Fruit fly (Drosophila melanogaster) whole organism, prepupa: ENCODE data around the gene CG33306.

ENCODE experiments used
- Blimp-1 ChIP-seq: fragments of 200-800 bp; sonication (Bioruptor generic); optimal IDR thresholded peaks from 3 replicates; lab custom pipeline; 2017; ENCODE audit warnings: missing biosample characterization, missing genetic modification characterization, mild to moderate bottlenecking, moderate library complexity, missing genetic modification reagents
- CG10631 ChIP-seq: fragments of 200-800 bp; sonication (Bioruptor generic); optimal IDR thresholded peaks from 2 replicates; lab custom pipeline; 2016; ENCODE audit warnings: missing biosample characterization, missing genetic modification characterization
- CG10669 ChIP-seq: fragments of 200-800 bp; sonication (Bioruptor generic); optimal IDR thresholded peaks from 3 replicates; lab custom pipeline; 2018; ENCODE audit warnings: missing biosample characterization, mild to moderate bottlenecking, missing genetic modification characterization, moderate library complexity
- CG11762 ChIP-seq: fragments of 200-800 bp; sonication (Bioruptor generic); optimal IDR thresholded peaks from 3 replicates; lab custom pipeline; 2016; ENCODE audit warnings: missing biosample characterization, missing genetic modification characterization; ENCODE audit not compliant: insufficient read depth
- CG11902 ChIP-seq: fragments of 200-800 bp; sonication (Bioruptor generic); optimal IDR thresholded peaks from 3 replicates; lab custom pipeline; 2016; ENCODE audit warnings: missing biosample characterization, missing genetic modification characterization
- CG15336 ChIP-seq: fragments of 200-800 bp; sonication (Bioruptor generic); IDR thresholded peaks from 2 replicates; pipeline ENCODE4 v1.3.6; 2022; ENCODE audit warnings: missing biosample characterization, missing genetic modification characterization
- CG1621 ChIP-seq: fragments of 200-800 bp; sonication (Bioruptor generic); optimal IDR thresholded peaks from 3 replicates; lab custom pipeline; 2018; ENCODE audit warnings: missing biosample characterization, mild to moderate bottlenecking, missing genetic modification characterization
- CG16779 ChIP-seq: fragments of 200-800 bp; sonication (Bioruptor generic); optimal IDR thresholded peaks from 3 replicates; lab custom pipeline; 2017; ENCODE audit warnings: missing biosample characterization, mild to moderate bottlenecking, missing genetic modification characterization
- CG3032 ChIP-seq: fragments of 200-800 bp; optimal IDR thresholded peaks from 2 replicates; lab custom pipeline; 2019; ENCODE audit warnings: missing biosample characterization, mild to moderate bottlenecking, missing genetic modification characterization, moderate library complexity
- CG31627 ChIP-seq: fragments of 200-800 bp; sonication (Bioruptor generic); optimal IDR thresholded peaks from 3 replicates; lab custom pipeline; 2016; ENCODE audit warnings: missing biosample characterization, missing genetic modification characterization
- CG32006 ChIP-seq: fragments of 200-800 bp; sonication (Bioruptor generic); optimal IDR thresholded peaks from 3 replicates; lab custom pipeline; 2017; ENCODE audit warnings: missing biosample characterization, mild to moderate bottlenecking, missing genetic modification characterization
- CG34406 ChIP-seq: fragments of 200-800 bp; sonication (Bioruptor generic); optimal IDR thresholded peaks from 3 replicates; lab custom pipeline; 2016; ENCODE audit warnings: missing biosample characterization, missing genetic modification characterization
- CG4318 ChIP-seq: fragments of 200-800 bp; sonication (Bioruptor generic); optimal IDR thresholded peaks from 3 replicates; lab custom pipeline; 2017; ENCODE audit warnings: missing biosample characterization, mild to moderate bottlenecking, missing genetic modification characterization
- CG6163 ChIP-seq: fragments of 200-800 bp; sonication (Bioruptor generic); IDR thresholded peaks from 3 replicates; pipeline ENCODE4 v1.3.6; 2022; ENCODE audit warnings: missing biosample characterization, missing genetic modification characterization
- CG6276 ChIP-seq: fragments of 200-800 bp; sonication (Bioruptor generic); optimal IDR thresholded peaks from 2 replicates; lab custom pipeline; 2017; ENCODE audit warnings: missing biosample characterization, mild to moderate bottlenecking, missing genetic modification characterization
- CG6792 ChIP-seq: fragments of 200-800 bp; sonication (Bioruptor generic); optimal IDR thresholded peaks from 3 replicates; lab custom pipeline; 2016; ENCODE audit warnings: missing biosample characterization, missing genetic modification characterization
- CG6808 ChIP-seq: fragments of 200-800 bp; sonication (Bioruptor generic); optimal IDR thresholded peaks from 3 replicates; lab custom pipeline; 2017; ENCODE audit warnings: missing biosample characterization, missing genetic modification characterization, mild to moderate bottlenecking, moderate library complexity, missing genetic modification reagents
- CG7368 ChIP-seq: fragments of 200-800 bp; sonication (Bioruptor generic); optimal IDR thresholded peaks from 3 replicates; lab custom pipeline; 2016; ENCODE audit warnings: missing biosample characterization, missing genetic modification characterization
- CG8119 ChIP-seq: fragments of 200-800 bp; sonication (Bioruptor generic); IDR thresholded peaks from 3 replicates; pipeline ENCODE4 v1.3.6; 2022; ENCODE audit warnings: missing biosample characterization, missing genetic modification characterization
- CG8319 ChIP-seq: fragments of 200-800 bp; sonication (Bioruptor generic); optimal IDR thresholded peaks from 3 replicates; lab custom pipeline; 2016; ENCODE audit warnings: missing biosample characterization, missing genetic modification characterization
- CG8632 ChIP-seq: fragments of 200-800 bp; sonication (Bioruptor generic); optimal IDR thresholded peaks from 3 replicates; lab custom pipeline; 2016; ENCODE audit warnings: missing biosample characterization, missing genetic modification characterization
- CG9139 ChIP-seq: fragments of 200-800 bp; sonication (Bioruptor generic); optimal IDR thresholded peaks from 3 replicates; lab custom pipeline; 2017; ENCODE audit warnings: missing biosample characterization, mild to moderate bottlenecking, missing genetic modification characterization
- Eip75B ChIP-seq: fragments of 200-800 bp; sonication (Bioruptor generic); optimal IDR thresholded peaks from 3 replicates; lab custom pipeline; 2016; ENCODE audit warnings: missing biosample characterization, missing genetic modification characterization
- Eip78C ChIP-seq: fragments of 200-800 bp; sonication (Bioruptor generic); peaks from one replicate; lab custom pipeline; 2016; ENCODE audit warnings: missing biosample characterization, missing genetic modification characterization
- Eip93F ChIP-seq: fragments of 200-800 bp; sonication (Bioruptor generic); optimal IDR thresholded peaks from 2 replicates; lab custom pipeline; 2016; ENCODE audit warnings: missing biosample characterization, mild to moderate bottlenecking, missing genetic modification characterization
- Gug ChIP-seq: fragments of 200-800 bp; sonication (Bioruptor generic); IDR thresholded peaks from 2 replicates; pipeline ENCODE4 v1.3.6; 2022; ENCODE audit warnings: missing biosample characterization, missing genetic modification characterization
- Hr38 ChIP-seq: sonication (Bioruptor generic); optimal IDR thresholded peaks from 2 replicates; lab custom pipeline; 2016; ENCODE audit warnings: missing biosample characterization, missing genetic modification characterization
- Hr39 ChIP-seq: fragments of 200-800 bp; sonication (Bioruptor generic); optimal IDR thresholded peaks from 2 replicates; lab custom pipeline; 2016; ENCODE audit warnings: missing biosample characterization, missing genetic modification characterization
- Lpt ChIP-seq: fragments of 200-800 bp; sonication (Bioruptor generic); optimal IDR thresholded peaks from 3 replicates; lab custom pipeline; 2016; ENCODE audit warnings: missing biosample characterization, missing genetic modification characterization
- OdsH ChIP-seq: fragments of 200-800 bp; sonication (Bioruptor generic); optimal IDR thresholded peaks from 3 replicates; lab custom pipeline; 2016; ENCODE audit warnings: missing biosample characterization, missing genetic modification characterization
- Smox ChIP-seq: fragments of 200-800 bp; sonication (Bioruptor generic); optimal IDR thresholded peaks from 3 replicates; lab custom pipeline; 2016; ENCODE audit warnings: missing biosample characterization, missing genetic modification characterization
- Sox102F ChIP-seq: fragments of 200-800 bp; sonication (Bioruptor generic); optimal IDR thresholded peaks from 2 replicates; lab custom pipeline; 2016; ENCODE audit warnings: missing biosample characterization, mild to moderate bottlenecking, missing genetic modification characterization
- Sox14 ChIP-seq: fragments of 200-800 bp; sonication (Bioruptor generic); optimal IDR thresholded peaks from 3 replicates; lab custom pipeline; 2016; ENCODE audit warnings: missing biosample characterization, missing genetic modification characterization
- Sox15 ChIP-seq: fragments of 200-800 bp; sonication (Bioruptor generic); optimal IDR thresholded peaks from 3 replicates; lab custom pipeline; 2016; ENCODE audit warnings: missing biosample characterization, missing genetic modification characterization
- achi ChIP-seq: fragments of 200-800 bp; sonication (Bioruptor generic); optimal IDR thresholded peaks from 3 replicates; lab custom pipeline; 2016; ENCODE audit warnings: missing biosample characterization, missing genetic modification characterization
- cyc ChIP-seq: fragments of 200-800 bp; sonication (Bioruptor generic); optimal IDR thresholded peaks from 3 replicates; lab custom pipeline; 2016; ENCODE audit warnings: missing biosample characterization, missing genetic modification characterization
- dac ChIP-seq: fragments of 200-800 bp; sonication (Bioruptor generic); optimal IDR thresholded peaks from 2 replicates; lab custom pipeline; 2017; ENCODE audit warnings: missing biosample characterization, mild to moderate bottlenecking, missing genetic modification characterization
- dsx ChIP-seq: fragments of 200-800 bp; optimal IDR thresholded peaks from 3 replicates; lab custom pipeline; 2019; ENCODE audit warnings: missing biosample characterization, mild to moderate bottlenecking, missing genetic modification characterization, moderate library complexity; ENCODE audit not compliant: poor library complexity, severe bottlenecking
- esn ChIP-seq: fragments of 200-800 bp; sonication (Bioruptor generic); optimal IDR thresholded peaks from 2 replicates; lab custom pipeline; 2016; ENCODE audit warnings: missing biosample characterization, mild to moderate bottlenecking, missing genetic modification characterization, moderate library complexity
- fd85E ChIP-seq: fragments of 200-800 bp; sonication (Bioruptor generic); optimal IDR thresholded peaks from 3 replicates; lab custom pipeline; 2016; ENCODE audit warnings: missing biosample characterization, missing genetic modification characterization
- fkh ChIP-seq: fragments of 200-800 bp; sonication (Bioruptor generic); optimal IDR thresholded peaks from 3 replicates; lab custom pipeline; 2017; ENCODE audit warnings: missing biosample characterization, mild to moderate bottlenecking, missing genetic modification characterization, moderate library complexity
- lz ChIP-seq: fragments of 200-800 bp; sonication (Bioruptor generic); optimal IDR thresholded peaks from 3 replicates; lab custom pipeline; 2016; ENCODE audit warnings: missing biosample characterization, missing genetic modification characterization
- net ChIP-seq: fragments of 200-800 bp; sonication (Bioruptor generic); optimal IDR thresholded peaks from 3 replicates; lab custom pipeline; 2016; ENCODE audit warnings: missing biosample characterization, missing genetic modification characterization
- pdm3 ChIP-seq: fragments of 200-800 bp; sonication (Bioruptor generic); optimal IDR thresholded peaks from 3 replicates; lab custom pipeline; 2016; ENCODE audit warnings: missing biosample characterization, missing genetic modification characterization
- salr ChIP-seq, 2 experiments: fragments of 200-800 bp; sonication (Bioruptor generic); optimal IDR thresholded peaks; 3 replicates each; lab custom pipeline; 2016 to 2018; ENCODE audit warnings: missing biosample characterization in 2 of 2, missing genetic modification characterization in 2 of 2, mild to moderate bottlenecking in 1 of 2
- spab ChIP-seq: fragments of 200-800 bp; sonication (Bioruptor generic); optimal IDR thresholded peaks from 2 replicates; lab custom pipeline; 2017; ENCODE audit warnings: missing biosample characterization, mild to moderate bottlenecking, missing genetic modification characterization, missing genetic modification reagents
- ss ChIP-seq, 2 experiments: fragments of 200-800 bp; sonication (Bioruptor generic); optimal IDR thresholded peaks; 2 replicates in 1 of 2; 3 replicates in 1 of 2; lab custom pipeline; 2017 to 2018; ENCODE audit warnings: mild to moderate bottlenecking in 2 of 2, missing biosample characterization in 2 of 2, missing genetic modification characterization in 2 of 2, moderate library complexity in 1 of 2
- topi ChIP-seq: fragments of 200-800 bp; sonication (Bioruptor generic); optimal IDR thresholded peaks from 3 replicates; lab custom pipeline; 2016; ENCODE audit warnings: missing biosample characterization, missing genetic modification characterization
- vri ChIP-seq: fragments of 200-800 bp; sonication (Bioruptor generic); optimal IDR thresholded peaks from 3 replicates; lab custom pipeline; 2016; ENCODE audit warnings: missing biosample characterization, mild to moderate bottlenecking, missing genetic modification characterization

The CG33306 gene

DNA sequence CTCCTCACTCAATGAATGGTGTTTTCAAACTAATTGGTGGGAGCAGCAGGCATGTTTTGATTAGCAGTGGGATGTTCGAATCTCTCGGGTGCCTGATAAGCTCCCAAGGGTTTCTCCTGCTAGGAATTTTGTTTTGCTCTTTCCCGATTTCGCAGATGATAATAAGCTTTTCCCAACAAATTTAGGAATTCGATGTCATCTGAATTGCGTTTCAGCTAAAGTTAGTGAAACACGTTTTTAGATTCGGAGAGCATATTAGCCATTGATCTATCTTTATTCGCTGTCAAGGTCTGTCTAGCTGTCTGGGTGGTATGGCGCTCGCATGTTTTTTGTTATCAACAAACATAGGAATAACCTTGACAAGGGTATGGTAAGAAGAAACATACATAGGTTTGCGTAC, 2.0 kb downstream of the CG33306 start, which contains the start of gene CG33307:
Gene CG33307 (minus strand): TSS at position 13 of the 400 bp plus-strand sequence.
- no peak for TF ChIP-seq achi (GFP tag; lab: Kevin White, UChicago)

DNA sequence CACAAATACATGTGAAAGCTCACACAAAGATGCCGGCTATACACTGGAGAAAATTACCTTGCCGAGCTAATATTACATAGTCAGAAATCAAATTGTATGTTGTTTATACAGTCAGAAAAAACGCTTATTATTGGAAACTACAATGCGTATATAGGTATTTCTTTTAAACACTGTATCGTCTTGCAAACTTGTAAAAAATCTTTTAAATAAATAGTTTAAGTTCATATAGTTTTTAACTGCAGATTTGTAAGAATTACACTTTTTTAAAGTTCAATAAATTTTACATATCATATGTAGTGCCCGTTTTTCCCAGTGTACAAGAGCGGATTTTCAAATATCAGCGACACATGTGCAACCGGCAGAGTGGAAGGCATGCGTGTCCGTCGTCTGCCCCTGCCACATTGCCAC, 3.8 kb downstream of the CG33306 start:
- TF ChIP-seq cyc (GFP tag; lab: Kevin White, UChicago) (peak; percentile 91), fd85E (GFP tag; lab: Kevin White, UChicago) (peak; percentile 53), Hr39 (GFP tag; lab: Kevin White, UChicago) (peak; percentile 94), CG3032 (tag; lab: Kevin White, UChicago) (peak; percentile 84), fkh (GFP tag; lab: Kevin White, UChicago) (no peak), CG6808 (GFP tag; lab: Kevin White, UChicago) (peak; percentile 79), CG11902 (GFP tag; lab: Kevin White, UChicago) (peak; percentile 77), CG15336 (GFP tag; lab: Robert Waterston, UW) (peak; percentile 94), CG10631 (GFP tag; lab: Kevin White, UChicago) (peak; percentile 88), Sox102F (GFP tag; lab: Kevin White, UChicago) (peak; percentile 91), Lpt (GFP tag; lab: Kevin White, UChicago) (peak; percentile 93), esn (GFP tag; lab: Kevin White, UChicago) (peak; percentile 97), CG31627 (GFP tag; lab: Kevin White, UChicago) (peak; percentile 94), CG8119 (GFP tag; lab: Robert Waterston, UW) (peak; percentile 96), CG11762 (GFP tag; lab: Kevin White, UChicago) (peak; percentile 88), CG7368 (GFP tag; lab: Kevin White, UChicago) (peak; percentile 72), Sox14 (peak; percentile 93), pdm3 (GFP tag; lab: Kevin White, UChicago) (peak; percentile 91), achi (GFP tag; lab: Kevin White, UChicago) (peak; percentile 91), Hr38 (GFP tag; lab: Kevin White, UChicago) (no peak), Eip78C (GFP tag; lab: Kevin White, UChicago) (peak; percentile 98), Eip75B (GFP tag; lab: Kevin White, UChicago) (peak; percentile 92), Gug (GFP tag; lab: Robert Waterston, UW) (peak; percentile 80), CG16779 (tag; lab: Kevin White, UChicago) (peak; percentile 76), Eip93F (GFP tag; lab: Kevin White, UChicago) (peak; percentile 74), ss (GFP tag; optimal IDR thresholded peaks at IDR 0.05; lab: Kevin White, UChicago) (peak in 1 of 2 experiments; percentile 79), CG8319 (peak; percentile 77), net (GFP tag; lab: Kevin White, UChicago) (peak; percentile 92), salr (GFP tag; optimal IDR thresholded peaks at IDR 0.05; lab: Kevin White, UChicago) (peak; percentile 15 to 92), CG9139 (GFP tag; lab: Kevin White, UChicago) (no peak), topi (GFP tag; lab: Kevin White, UChicago) (peak; percentile 95), OdsH (GFP tag; lab: Kevin White, UChicago) (peak; percentile 93), Smox (peak; percentile 93), CG4318 (peak; percentile 90), dac (GFP tag; lab: Kevin White, UChicago) (peak; percentile 75), CG1621 (peak; percentile 71), CG10669 (GFP tag; lab: Kevin White, UChicago) (peak; percentile 82), CG6276 (peak; percentile 88), lz (GFP tag; lab: Kevin White, UChicago) (peak; percentile 94), CG32006 (GFP tag; lab: Kevin White, UChicago) (peak; percentile 95), spab (peak; percentile 77), CG34406 (peak; percentile 90), vri (GFP tag; lab: Kevin White, UChicago) (peak; percentile 77), dsx (GFP tag; lab: Kevin White, UChicago) (peak; percentile 82), CG8632 (GFP tag; lab: Kevin White, UChicago) (peak; percentile 91), CG6163 (peak; percentile 86; the same call in 2 of the 3 replicates), Blimp-1 (GFP tag; lab: Kevin White, UChicago) (peak; percentile 79), CG6792 (GFP tag; lab: Kevin White, UChicago) (peak; percentile 89), Sox15 (peak; percentile 82)
